Worm (Caenorhabditis elegans): Measurements from ENCODE around the gene fbxb-92.

Gene fbxb-92

DNA sequence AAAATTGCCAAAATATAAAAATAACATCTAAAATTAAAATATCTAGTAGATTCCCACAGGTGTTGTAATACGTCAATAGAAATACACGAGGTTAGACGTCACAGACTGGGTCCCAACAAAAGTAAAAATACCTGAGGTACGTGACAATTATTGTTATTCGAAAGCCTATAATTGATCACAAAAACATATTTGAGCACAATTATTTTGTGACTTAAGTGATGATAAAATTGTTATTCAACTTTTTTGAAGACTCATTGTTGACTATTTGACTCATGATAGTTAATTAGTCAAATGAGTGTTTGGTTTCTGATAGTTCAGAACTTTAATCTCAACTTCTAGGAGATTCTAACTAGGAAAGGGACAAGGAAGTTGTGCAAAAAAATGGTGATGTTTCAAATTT, 30.5 kb upstream of the fbxb-92 start:
- no peak for TF ChIP-seq ama-1 (optimal IDR thresholded peaks at IDR 0.05)
- no peak for TF ChIP-seq ztf-4 (tag; optimal IDR thresholded peaks at IDR 0.05)
- TF ChIP-seq sea-2 (GFP tag; optimal IDR thresholded peaks at IDR 0.05): no peak
- no peak for TF ChIP-seq egl-27 (tag; optimal IDR thresholded peaks at IDR 0.05)
- TF ChIP-seq ceh-28 (tag; optimal IDR thresholded peaks at IDR 0.05): no peak
- no peak for TF ChIP-seq nhr-67 (tag; optimal IDR thresholded peaks at IDR 0.05)
- TF ChIP-seq nhr-76 (tag; optimal IDR thresholded peaks at IDR 0.05): no peak
- TF ChIP-seq snpc-4 (tag; optimal IDR thresholded peaks at IDR 0.05): no peak
- TF ChIP-seq elt-2 (tag; optimal IDR thresholded peaks at IDR 0.05): no peak
- no peak for TF ChIP-seq nfya-1 (tag; optimal IDR thresholded peaks at IDR 0.05; ENCODE audit: insufficient read depth)
- TF ChIP-seq elt-1 (tag; optimal IDR thresholded peaks at IDR 0.05): no peak
- no peak for TF ChIP-seq pqm-1 (tag; optimal IDR thresholded peaks at IDR 0.05)
- TF ChIP-seq nhr-12 (tag; optimal IDR thresholded peaks at IDR 0.05): no peak
- no peak for TF ChIP-seq ceh-16 (tag; optimal IDR thresholded peaks at IDR 0.05)
- TF ChIP-seq lsy-12 (tag; optimal IDR thresholded peaks at IDR 0.05): no peak
- no peak for TF ChIP-seq elt-3 (tag; optimal IDR thresholded peaks at IDR 0.05)
- no peak for TF ChIP-seq mml-1 (tag; optimal IDR thresholded peaks at IDR 0.05)
- TF ChIP-seq daf-12 (tag; optimal IDR thresholded peaks at IDR 0.05): no peak

DNA sequence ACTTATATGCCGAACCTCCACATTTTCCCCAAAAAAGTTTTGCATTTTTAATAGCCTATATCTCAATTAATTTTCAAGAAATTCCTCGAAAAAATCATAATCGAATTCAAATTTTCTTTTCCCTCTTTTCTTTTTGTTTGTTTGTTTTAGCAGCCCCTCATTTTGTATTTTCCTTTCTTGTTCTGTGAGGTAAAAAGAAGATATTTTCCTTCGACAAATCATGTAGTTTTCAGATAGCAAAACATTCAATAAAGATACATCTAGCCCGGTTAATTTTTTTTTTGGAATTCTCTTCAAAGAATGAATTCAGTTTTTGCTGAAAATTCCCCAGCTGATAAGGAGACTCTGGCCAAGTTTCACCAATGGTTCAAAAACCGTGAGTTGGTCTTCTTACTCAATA, 28.4 kb upstream of the fbxb-92 start, which contains the start of gene T24E12.3:
T24E12.3 (plus strand) TSS at position 301 of the 400 bp plus-strand sequence.
- no peak for TF ChIP-seq sea-2 (GFP tag; optimal IDR thresholded peaks at IDR 0.05)
- no peak for TF ChIP-seq elt-1 (tag; optimal IDR thresholded peaks at IDR 0.05)
- no peak for TF ChIP-seq eor-1 (tag; optimal IDR thresholded peaks at IDR 0.05)
- no peak for TF ChIP-seq ceh-9 (tag; optimal IDR thresholded peaks at IDR 0.05)
- TF ChIP-seq jun-1 (tag; optimal IDR thresholded peaks at IDR 0.05): no peak
- no peak for TF ChIP-seq nhr-11 (tag; optimal IDR thresholded peaks at IDR 0.05)
- TF ChIP-seq ama-1 (optimal IDR thresholded peaks at IDR 0.05): no peak
- no peak for TF ChIP-seq R02D3.7 (tag; optimal IDR thresholded peaks at IDR 0.05)
- TF ChIP-seq egl-27 (tag; optimal IDR thresholded peaks at IDR 0.05): no peak
- TF ChIP-seq pqm-1 (tag; optimal IDR thresholded peaks at IDR 0.05): no peak
- TF ChIP-seq nhr-23 (tag; optimal IDR thresholded peaks at IDR 0.05): no peak

DNA sequence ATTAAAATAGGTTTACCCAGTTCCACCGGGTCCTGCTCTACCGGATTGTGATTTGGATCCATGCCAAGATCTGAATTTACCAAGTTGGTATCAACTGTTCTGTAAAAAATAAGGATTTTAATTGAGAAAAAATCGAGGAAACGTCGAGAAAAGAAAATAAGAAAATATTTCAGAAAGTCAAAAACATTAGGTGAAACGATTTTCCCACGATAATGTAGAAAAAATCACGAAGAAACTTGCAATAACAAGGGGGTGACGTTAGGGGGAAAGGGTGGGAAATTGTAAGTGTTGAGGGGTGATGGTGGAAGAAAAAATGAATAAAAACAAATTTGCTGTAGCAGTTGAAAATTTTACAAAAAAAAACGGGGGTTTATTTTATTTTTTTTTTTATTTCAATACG, 25.8 kb upstream of the fbxb-92 start, which contains the start of gene T24E12.10:
T24E12.10 (minus strand) TSS at position 101 of the 400 bp plus-strand sequence.
- TF ChIP-seq elt-1 (tag; optimal IDR thresholded peaks at IDR 0.05) (no peak), ceh-28 (tag; optimal IDR thresholded peaks at IDR 0.05) (no peak), egl-5 (tag; optimal IDR thresholded peaks at IDR 0.05) (no peak), snpc-4 (tag; optimal IDR thresholded peaks at IDR 0.05) (no peak), hmg-11 (tag; optimal IDR thresholded peaks at IDR 0.05) (no peak), nhr-237 (tag; optimal IDR thresholded peaks at IDR 0.05) (no peak), nhr-23 (tag; optimal IDR thresholded peaks at IDR 0.05) (no peak), aly-2 (tag; optimal IDR thresholded peaks at IDR 0.05) (no peak), nhr-77 (tag; optimal IDR thresholded peaks at IDR 0.05) (no peak), nhr-28 (tag; optimal IDR thresholded peaks at IDR 0.05) (no peak), mml-1 (tag; optimal IDR thresholded peaks at IDR 0.05) (no peak), fkh-10 (GFP tag; optimal IDR thresholded peaks at IDR 0.05) (no peak), ztf-4 (tag; optimal IDR thresholded peaks at IDR 0.05) (no peak), mdl-1 (tag; optimal IDR thresholded peaks at IDR 0.05) (no peak), lin-15B (tag; optimal IDR thresholded peaks at IDR 0.05) (no peak), nhr-76 (tag; optimal IDR thresholded peaks at IDR 0.05) (no peak), unc-39 (tag; optimal IDR thresholded peaks at IDR 0.05) (no peak), ztf-11 (tag; optimal IDR thresholded peaks at IDR 0.05) (no peak), jun-1 (tag; optimal IDR thresholded peaks at IDR 0.05) (no peak), fos-1 (tag; optimal IDR thresholded peaks at IDR 0.05) (no peak)

DNA sequence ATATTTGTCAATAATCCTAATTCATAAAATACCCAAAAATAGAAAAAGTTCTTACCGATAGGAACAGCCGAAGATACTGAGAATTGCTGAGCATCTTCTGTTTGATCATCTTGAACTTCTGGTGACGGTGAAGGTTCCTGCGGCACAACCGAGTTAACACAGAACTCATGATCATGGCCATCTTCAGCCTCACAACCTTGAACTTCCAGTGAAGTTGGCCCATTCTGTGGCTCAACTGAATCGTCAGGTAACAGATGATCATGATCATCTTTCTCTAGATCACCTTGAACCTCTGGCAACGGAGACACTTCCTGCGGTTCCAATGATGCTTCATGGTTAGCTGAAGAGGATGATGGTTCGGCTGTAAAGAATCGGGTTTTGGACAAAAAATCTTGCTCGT, 24.3 kb upstream of the fbxb-92 start:
- no peak for TF ChIP-seq pqm-1 (tag; optimal IDR thresholded peaks at IDR 0.05)
- no peak for TF ChIP-seq elt-3 (tag; optimal IDR thresholded peaks at IDR 0.05)
- no peak for TF ChIP-seq ceh-28 (tag; optimal IDR thresholded peaks at IDR 0.05)
- no peak for TF ChIP-seq daf-12 (tag; optimal IDR thresholded peaks at IDR 0.05)
- no peak for TF ChIP-seq mdl-1 (tag; optimal IDR thresholded peaks at IDR 0.05)
- no peak for TF ChIP-seq ZK546.5 (tag; optimal IDR thresholded peaks at IDR 0.05)
- no peak for TF ChIP-seq nhr-77 (tag; optimal IDR thresholded peaks at IDR 0.05)
- no peak for TF ChIP-seq ceh-9 (tag; optimal IDR thresholded peaks at IDR 0.05)
- TF ChIP-seq elt-1 (tag; optimal IDR thresholded peaks at IDR 0.05): no peak
- TF ChIP-seq elt-2 (tag; optimal IDR thresholded peaks at IDR 0.05): no peak
- no peak for TF ChIP-seq lsy-12 (tag; optimal IDR thresholded peaks at IDR 0.05)
- no peak for TF ChIP-seq aly-2 (tag; optimal IDR thresholded peaks at IDR 0.05)
